Fruit fly (Drosophila melanogaster) whole organism, embryonic: ENCODE data around the gene ClC-a.

ENCODE experiments used
- Aef1 ChIP-seq: fragments of 200-800 bp; sonication (Bioruptor generic); IDR thresholded peaks from 3 replicates; pipeline ENCODE4 v1.3.6; 2022; ENCODE audit warnings: missing biosample characterization, missing genetic modification characterization
- Asciz ChIP-seq: fragments of 200-800 bp; sonication (Bioruptor generic); optimal IDR thresholded peaks from 2 replicates; lab custom pipeline; 2017; ENCODE audit warnings: missing biosample characterization, mild to moderate bottlenecking, missing genetic modification characterization, missing genetic modification reagents
- Atf-2 ChIP-seq: fragments of 200-800 bp; sonication (Bioruptor generic); optimal IDR thresholded peaks from 2 replicates; lab custom pipeline; 2016; ENCODE audit warnings: missing biosample characterization, missing genetic modification characterization
- BtbVII ChIP-seq: fragments of 200-800 bp; sonication (Bioruptor generic); optimal IDR thresholded peaks from 3 replicates; lab custom pipeline; 2017; ENCODE audit warnings: missing biosample characterization, mild to moderate bottlenecking, missing genetic modification characterization
- CG11093 ChIP-seq: fragments of 200-800 bp; sonication (Bioruptor generic); IDR thresholded peaks from 3 replicates; pipeline ENCODE4 v1.3.6; 2022; ENCODE audit warnings: missing biosample characterization, missing genetic modification characterization
- CG12299 ChIP-seq: fragments of 200-800 bp; sonication (Bioruptor generic); optimal IDR thresholded peaks from 2 replicates; lab custom pipeline; 2018; ENCODE audit warnings: missing biosample characterization, mild to moderate bottlenecking, missing genetic modification characterization
- CG13296 ChIP-seq: fragments of 200-800 bp; sonication (Bioruptor generic); optimal IDR thresholded peaks from 3 replicates; lab custom pipeline; 2018; ENCODE audit warnings: missing biosample characterization, mild to moderate bottlenecking, missing genetic modification characterization
- CG13775 ChIP-seq: fragments of 200-800 bp; sonication (Bioruptor generic); optimal IDR thresholded peaks from 3 replicates; lab custom pipeline; 2017; ENCODE audit warnings: missing biosample characterization, mild to moderate bottlenecking, missing genetic modification characterization
- CG2202 ChIP-seq: fragments of 200-800 bp; sonication (Bioruptor generic); optimal IDR thresholded peaks from 2 replicates; lab custom pipeline; 2018; ENCODE audit warnings: missing biosample characterization, mild to moderate bottlenecking, missing genetic modification characterization
- CG30020 ChIP-seq: fragments of 200-800 bp; optimal IDR thresholded peaks from 2 replicates; lab custom pipeline; 2019; ENCODE audit warnings: missing biosample characterization, mild to moderate bottlenecking, missing genetic modification characterization, moderate library complexity
- CG31365 ChIP-seq: fragments of 200-800 bp; sonication (Bioruptor generic); optimal IDR thresholded peaks from 2 replicates; lab custom pipeline; 2018; ENCODE audit warnings: missing biosample characterization, mild to moderate bottlenecking, missing genetic modification characterization
- CG3726 ChIP-seq: fragments of 200-800 bp; sonication (Bioruptor generic); IDR thresholded peaks from 3 replicates; pipeline ENCODE4, ENCODE4 v1.3.6; 2022; ENCODE audit warnings: missing biosample characterization, missing genetic modification characterization
- CG3995 ChIP-seq: fragments of 200-800 bp; sonication (Bioruptor generic); optimal IDR thresholded peaks from 3 replicates; lab custom pipeline; 2016; ENCODE audit warnings: missing biosample characterization, missing genetic modification characterization
- CG43689 ChIP-seq: fragments of 200-800 bp; sonication (Bioruptor generic); IDR thresholded peaks from 2 replicates; pipeline ENCODE4 v1.3.6; 2022; ENCODE audit warnings: missing biosample characterization, missing genetic modification characterization
- CG4820 ChIP-seq: fragments of 200-800 bp; sonication (Bioruptor generic); optimal IDR thresholded peaks from 3 replicates; lab custom pipeline; 2016; ENCODE audit warnings: missing biosample characterization, missing genetic modification characterization
- CG6175 ChIP-seq: fragments of 200-800 bp; sonication (Bioruptor generic); IDR thresholded peaks from 3 replicates; pipeline ENCODE4 v1.3.6; 2022; ENCODE audit warnings: missing biosample characterization, missing genetic modification characterization
- Dbx ChIP-seq: fragments of 200-800 bp; sonication (Bioruptor generic); IDR thresholded peaks from 3 replicates; pipeline ENCODE4 v1.3.6; 2022; ENCODE audit warnings: missing biosample characterization, missing genetic modification characterization
- Dip2 ChIP-seq: fragments of 200-800 bp; sonication (Bioruptor generic); IDR thresholded peaks from 2 replicates; pipeline ENCODE4 v1.3.6; 2022; ENCODE audit warnings: missing biosample characterization, missing genetic modification characterization
- Dll ChIP-seq: fragments of 200-800 bp; sonication (Bioruptor generic); IDR thresholded peaks from 4 replicates; pipeline ENCODE4 v1.3.6; 2022; ENCODE audit warnings: missing biosample characterization, missing genetic modification characterization; ENCODE audit not compliant: partially characterized antibody
- E2f2 ChIP-seq: fragments of 200-800 bp; sonication (Bioruptor generic); IDR thresholded peaks from 2 replicates; pipeline ENCODE4 v1.3.6; 2022; ENCODE audit warnings: missing biosample characterization, missing genetic modification characterization
- Eip74EF ChIP-seq, 2 experiments: fragments of 200-800 bp in 1 of 2; fragments of >200 bp in 1 of 2; sonication (Bioruptor generic) in 1 of 2; optimal IDR thresholded peaks; 2 replicates each; lab custom pipeline; 2017 to 2019; ENCODE audit warnings: missing biosample characterization in 2 of 2, missing genetic modification characterization in 2 of 2, mild to moderate bottlenecking in 1 of 2, moderate library complexity in 1 of 2
- HLHmδ ChIP-seq: fragments of 200-800 bp; sonication (Bioruptor generic); optimal IDR thresholded peaks from 2 replicates; lab custom pipeline; 2018; ENCODE audit warnings: missing biosample characterization, mild to moderate bottlenecking, missing genetic modification characterization, moderate library complexity
- Hey ChIP-seq: fragments of 200-800 bp; sonication (Bioruptor generic); optimal IDR thresholded peaks from 3 replicates; lab custom pipeline; 2018; ENCODE audit warnings: missing biosample characterization, mild to moderate bottlenecking, missing genetic modification characterization
- MESR4 ChIP-seq: fragments of 200-800 bp; sonication (Bioruptor generic); optimal IDR thresholded peaks from 2 replicates; lab custom pipeline; 2018; ENCODE audit warnings: missing biosample characterization, mild to moderate bottlenecking, missing genetic modification characterization, moderate library complexity
- Opbp ChIP-seq: fragments of 200-800 bp; sonication (Bioruptor generic); IDR thresholded peaks from 3 replicates; pipeline ENCODE4 v1.3.6; 2022; ENCODE audit warnings: missing biosample characterization, missing genetic modification characterization; ENCODE audit not compliant: partially characterized antibody
- Pdp1 ChIP-seq, 2 experiments: fragments of 200-800 bp; sonication (Bioruptor generic); optimal IDR thresholded peaks; 3 replicates each; lab custom pipeline; 2016; ENCODE audit warnings: missing biosample characterization in 2 of 2, missing genetic modification characterization in 2 of 2, mild to moderate bottlenecking in 1 of 2, moderate library complexity in 1 of 2
- Xbp1 ChIP-seq: fragments of 200-800 bp; sonication (Bioruptor generic); optimal IDR thresholded peaks from 3 replicates; lab custom pipeline; 2016; ENCODE audit warnings: missing biosample characterization, mild to moderate bottlenecking, missing genetic modification characterization
- abd-A ChIP-seq: fragments of 200-800 bp; sonication (Bioruptor generic); optimal IDR thresholded peaks from 3 replicates; lab custom pipeline; 2019; ENCODE audit warnings: missing biosample characterization, mild to moderate bottlenecking, missing genetic modification characterization, moderate library complexity
- bigmax ChIP-seq: fragments of 200-800 bp; sonication (Bioruptor generic); optimal IDR thresholded peaks from 2 replicates; lab custom pipeline; 2018; ENCODE audit warnings: missing biosample characterization, mild to moderate bottlenecking, missing genetic modification characterization
- bowl ChIP-seq: fragments of 200-800 bp; sonication (Bioruptor generic); IDR thresholded peaks from 2 replicates; pipeline ENCODE4 v1.3.6; 2022; ENCODE audit warnings: missing biosample characterization, missing genetic modification characterization
- cad ChIP-seq: fragments of >200 bp; optimal IDR thresholded peaks from 2 replicates; lab custom pipeline; 2017; ENCODE audit warnings: missing biosample characterization, missing genetic modification characterization
- cg ChIP-seq: fragments of 200-800 bp; sonication (Bioruptor generic); optimal IDR thresholded peaks from 3 replicates; lab custom pipeline; 2019; ENCODE audit warnings: missing biosample characterization, mild to moderate bottlenecking, missing genetic modification characterization, moderate library complexity
- ci ChIP-seq: fragments of 200-800 bp; sonication (Bioruptor generic); IDR thresholded peaks from 3 replicates; pipeline ENCODE4 v1.3.6; 2022; ENCODE audit warnings: missing biosample characterization, missing genetic modification characterization
- fru ChIP-seq: fragments of >200 bp; optimal IDR thresholded peaks from 2 replicates; lab custom pipeline; 2017
- ham ChIP-seq: fragments of 200-800 bp; sonication (Bioruptor generic); IDR thresholded peaks from 2 replicates; pipeline ENCODE4 v1.3.6; 2022; ENCODE audit warnings: missing biosample characterization, missing genetic modification characterization
- inv ChIP-seq: fragments of 200-800 bp; sonication (Bioruptor generic); IDR thresholded peaks from 2 replicates; pipeline ENCODE4 v1.3.6; 2022; ENCODE audit warnings: missing biosample characterization, missing genetic modification characterization; ENCODE audit not compliant: partially characterized antibody
- oc ChIP-seq: fragments of 200-800 bp; sonication (Bioruptor generic); optimal IDR thresholded peaks from 2 replicates; lab custom pipeline; 2018; ENCODE audit warnings: missing biosample characterization, mild to moderate bottlenecking, missing genetic modification characterization, moderate library complexity
- pita ChIP-seq: fragments of 200-800 bp; sonication (Bioruptor generic); optimal IDR thresholded peaks from 2 replicates; lab custom pipeline; 2017; ENCODE audit warnings: missing biosample characterization, mild to moderate bottlenecking, missing genetic modification characterization
- pros ChIP-seq: fragments of 200-800 bp; sonication (Bioruptor generic); optimal IDR thresholded peaks from 3 replicates; lab custom pipeline; 2019; ENCODE audit warnings: missing biosample characterization, mild to moderate bottlenecking, missing genetic modification characterization, moderate library complexity
- rib ChIP-seq: fragments of 200-800 bp; sonication (Bioruptor generic); IDR thresholded peaks from 2 replicates; pipeline ENCODE4 v1.3.6; 2022; ENCODE audit warnings: missing biosample characterization, missing genetic modification characterization
- row ChIP-seq: fragments of 200-800 bp; sonication (Bioruptor generic); IDR thresholded peaks from 3 replicates; pipeline ENCODE4 v1.3.6; 2022; ENCODE audit warnings: missing biosample characterization, missing genetic modification characterization
- scrt ChIP-seq: fragments of 200-800 bp; sonication (Bioruptor generic); optimal IDR thresholded peaks from 2 replicates; lab custom pipeline; 2018; ENCODE audit warnings: missing biosample characterization, mild to moderate bottlenecking, missing genetic modification characterization, moderate library complexity
- sens-2 ChIP-seq: fragments of 200-800 bp; sonication (Bioruptor generic); IDR thresholded peaks from 2 replicates; pipeline ENCODE4 v1.3.6; 2022; ENCODE audit warnings: missing biosample characterization, missing genetic modification characterization
- shn ChIP-seq: fragments of 200-800 bp; sonication (Bioruptor generic); optimal IDR thresholded peaks from 3 replicates; lab custom pipeline; 2016; ENCODE audit warnings: missing biosample characterization, missing genetic modification characterization
- sug ChIP-seq: fragments of 200-800 bp; optimal IDR thresholded peaks from 2 replicates; lab custom pipeline; 2019; ENCODE audit warnings: missing biosample characterization, mild to moderate bottlenecking, missing genetic modification characterization, moderate library complexity
- tna ChIP-seq: fragments of 200-800 bp; sonication (Bioruptor generic); IDR thresholded peaks from 2 replicates; pipeline ENCODE4 v1.3.6; 2022; ENCODE audit warnings: missing biosample characterization, missing genetic modification characterization; ENCODE audit not compliant: partially characterized antibody

The ClC-a gene

dm6 chr3R:11821800-11822199, 8.8 kb upstream of the ClC-a start:
- TF ChIP-seq CG31365 (no peak), CG3995 (GFP tag; lab: Kevin White, UChicago) (peak; percentile 43), shn (GFP tag; lab: Kevin White, UChicago) (no peak), CG12299 (tag; lab: Kevin White, UChicago) (no peak), Asciz (GFP tag; lab: Kevin White, UChicago) (no peak), sens-2 (GFP tag; lab: Robert Waterston, UW) (no peak), Dip2 (GFP tag; lab: Robert Waterston, UW) (no peak), HLHmδ (no peak), Eip74EF (GFP tag; optimal IDR thresholded peaks at IDR 0.05; lab: Kevin White, UChicago) (no peak), ci (no peak), Pdp1 (GFP tag; optimal IDR thresholded peaks at IDR 0.05; lab: Kevin White, UChicago) (peak in 1 of 2 experiments; percentile 88), cg (GFP tag; lab: Kevin White, UChicago) (peak; percentile 41)

dm6 chr3R:11820148-11820547, 7.1 kb upstream of the ClC-a start:
- TF ChIP-seq Pdp1 (GFP tag; optimal IDR thresholded peaks at IDR 0.05; lab: Kevin White, UChicago) (peak in 1 of 2 experiments; percentile 93), CG4820 (GFP tag; lab: Kevin White, UChicago) (no peak), MESR4 (no peak), CG12299 (tag; lab: Kevin White, UChicago) (no peak), Atf-2 (no peak)

- TF ChIP-seq Opbp (0 out of 3 replicates have a peak, but pooled peaks have one; percentile 12), bigmax (GFP tag; lab: Kevin White, UChicago) (peak; percentile 81), CG30020 (tag; lab: Kevin White, UChicago) (peak; percentile 9), pita (GFP tag; lab: Kevin White, UChicago) (no peak), MESR4 (peak; percentile 96), BtbVII (no peak), tna (0 out of 2 replicates have a peak, but pooled peaks have one; percentile 22), Hey (tag; lab: Kevin White, UChicago) (no peak), CG11093 (0 out of 3 replicates have a peak, but pooled peaks have one; percentile 6), Xbp1 (GFP tag; lab: Kevin White, UChicago) (no peak), ham (0 out of 2 replicates have a peak, but pooled peaks have one; percentile 5), CG13296 (GFP tag; lab: Kevin White, UChicago) (no peak), Dbx (GFP tag; lab: Robert Waterston, UW) (peak; percentile 2; the same call in 1 of the 3 replicates)
These were observed 6.6 kb upstream of the ClC-a start for dm6 chr3R:11819640-11819979.

- TF ChIP-seq cad (no peak), CG6175 (no peak), Dll (GFP tag; lab: Robert Waterston, UW) (peak; percentile 39; the same call in 2 of the 4 replicates), oc (peak; percentile 59), inv (no peak), CG2202 (tag; lab: Kevin White, UChicago) (peak; percentile 41), abd-A (tag; lab: Kevin White, UChicago) (peak; percentile 79), bigmax (GFP tag; lab: Kevin White, UChicago) (no peak), fru (lab: Kevin White, UChicago) (no peak), rib (GFP tag; lab: Robert Waterston, UW) (peak; percentile 45; the same call in 1 of the 2 replicates), Aef1 (GFP tag; lab: Robert Waterston, UW) (peak; percentile 43; the same call in 1 of the 3 replicates), scrt (no peak), bowl (no peak), CG13775 (GFP tag; lab: Kevin White, UChicago) (peak; percentile 82), E2f2 (GFP tag; lab: Robert Waterston, UW) (peak; percentile 56; the same call in 1 of the 2 replicates), CG43689 (GFP tag; lab: Robert Waterston, UW) (no peak), pros (peak; percentile 21), sug (tag; lab: Kevin White, UChicago) (peak; percentile 70), CG3726 (GFP tag; lab: Robert Waterston, UW) (no peak), row (peak; percentile 93)
These were observed 6.1 kb upstream of the ClC-a start, which contains the start of the genes COX5A and glo for dm6 chr3R:11818930-11819639. COX5A (plus strand) TSS chr3R:11819359. glo (minus strand) TSS chr3R:11819420.
